Worm (Caenorhabditis elegans): ENCODE measurements around the gene C23G10.1.
A peak's percentile ranks its signal among the peaks of the same experiment; 100 is the strongest.

Gene C23G10.1

DNA sequence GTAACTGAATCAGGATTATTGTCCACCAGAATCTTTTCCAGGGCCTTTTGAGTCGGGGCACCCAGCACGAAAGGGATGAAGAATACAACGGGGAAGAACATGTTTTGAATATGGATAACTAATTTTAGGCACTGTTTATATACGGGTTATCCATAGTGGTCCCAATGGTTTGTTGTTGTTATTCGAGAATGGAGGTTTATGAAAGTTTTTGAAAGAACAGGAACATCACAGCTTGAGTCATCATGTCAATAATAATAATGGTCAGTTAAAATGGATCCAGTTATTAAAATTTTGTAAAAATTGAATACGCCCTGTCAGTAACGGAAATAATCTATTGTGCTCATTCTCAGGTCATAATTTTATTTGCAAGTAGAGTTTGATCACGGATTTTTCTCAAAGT lies 26.0 kb upstream of the C23G10.1 start, which contains the start of gene nas-28:
nas-28 (minus strand) TSS at position 101 of the 400 bp plus-strand sequence.
- no peak for TF ChIP-seq duxl-1 (tag; optimal IDR thresholded peaks at IDR 0.05; ENCODE audit: poor library complexity)
- no peak for TF ChIP-seq lin-13 (GFP tag; optimal IDR thresholded peaks at IDR 0.05)
- no peak for TF ChIP-seq dve-1 (tag; optimal IDR thresholded peaks at IDR 0.05; ENCODE audit: insufficient read depth)
- TF ChIP-seq rbr-2 (tag; optimal IDR thresholded peaks at IDR 0.05): no peak

DNA sequence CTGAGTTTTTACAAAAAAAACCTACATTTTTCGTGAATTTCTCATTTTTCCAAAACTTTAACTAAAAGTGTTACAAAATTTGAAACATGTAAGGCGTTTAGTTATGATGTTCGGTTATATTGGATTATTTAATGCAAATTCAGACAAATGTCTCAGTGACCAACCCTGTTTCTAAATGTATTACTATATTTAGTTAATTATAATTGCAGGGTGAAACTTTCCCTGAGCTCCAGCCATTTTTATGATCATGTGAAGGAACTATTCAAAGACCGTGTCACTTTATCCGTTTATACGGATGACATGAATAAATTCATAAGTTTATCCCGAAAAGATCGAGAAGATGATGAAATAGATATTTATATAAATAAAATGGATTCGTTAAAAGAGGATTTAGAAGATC lies 18.3 kb upstream of the C23G10.1 start, which contains the start of gene C23G10.5:
C23G10.5 (plus strand) TSS at position 301 of the 400 bp plus-strand sequence.
- no peak for TF ChIP-seq daf-12 (tag; optimal IDR thresholded peaks at IDR 0.05)
- no peak for TF ChIP-seq ztf-11 (tag; optimal IDR thresholded peaks at IDR 0.05)

DNA sequence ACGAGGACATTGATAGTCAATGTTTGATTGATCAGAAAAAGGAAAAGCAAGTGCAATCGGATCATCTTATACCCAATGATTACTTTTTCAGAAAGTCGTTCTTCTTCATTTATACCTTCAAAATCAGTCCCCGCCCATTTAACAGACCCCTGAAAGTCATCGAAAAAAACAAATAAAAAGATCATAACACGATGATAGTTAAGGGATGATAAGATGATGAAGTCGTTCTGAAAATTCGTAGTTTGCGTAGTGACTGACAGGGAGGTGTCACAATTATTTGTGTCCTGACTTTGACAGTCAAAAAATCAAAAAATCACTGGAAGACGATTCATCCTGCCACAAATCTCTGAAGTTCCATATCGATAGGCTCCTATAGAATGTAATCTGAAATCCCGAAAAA lies 14.6 kb upstream of the C23G10.1 start, which contains the start of gene ugt-66:
ugt-66 (minus strand) TSS at position 101 of the 400 bp plus-strand sequence.
- TF ChIP-seq nhr-41 (GFP tag; IDR thresholded peaks at IDR 0.05) (no peak), pha-4 (GFP tag; IDR thresholded peaks at IDR 0.05) (no peak), pha-4 (tag; optimal IDR thresholded peaks at IDR 0.05) (no peak), madf-5 (GFP tag; IDR thresholded peaks at IDR 0.05) (no peak), attf-4 (tag; optimal IDR thresholded peaks at IDR 0.05) (no peak), ceh-20 (GFP tag; IDR thresholded peaks at IDR 0.05) (no peak), unc-130 (GFP tag; optimal IDR thresholded peaks at IDR 0.05) (no peak), F49E8.2 (tag; optimal IDR thresholded peaks at IDR 0.05; ENCODE audit: borderline replicate concordance) (no peak), dmd-8 (GFP tag; IDR thresholded peaks at IDR 0.05) (no peak), duxl-1 (tag; optimal IDR thresholded peaks at IDR 0.05; ENCODE audit: poor library complexity) (no peak), unc-62 (GFP tag; optimal IDR thresholded peaks at IDR 0.05 in 1 of 2) (no peak), unc-62 (tag; optimal IDR thresholded peaks at IDR 0.05) (no peak), lir-3 (tag; optimal IDR thresholded peaks at IDR 0.05) (no peak), T20F7.1 (GFP tag; optimal IDR thresholded peaks at IDR 0.05) (no peak), arid-1 (GFP tag; conservative IDR thresholded peaks at IDR 0.05) (no peak), pqm-1 (tag; optimal IDR thresholded peaks at IDR 0.05) (no peak), daf-16 (GFP tag; optimal IDR thresholded peaks at IDR 0.05) (no peak), daf-16 (tag; optimal IDR thresholded peaks at IDR 0.05) (no peak), hlh-30 (tag; optimal IDR thresholded peaks at IDR 0.05; ENCODE audit: insufficient read depth) (no peak), F10B5.3 (tag; optimal IDR thresholded peaks at IDR 0.05) (no peak), nhr-6 (tag; optimal IDR thresholded peaks at IDR 0.05) (no peak)

DNA sequence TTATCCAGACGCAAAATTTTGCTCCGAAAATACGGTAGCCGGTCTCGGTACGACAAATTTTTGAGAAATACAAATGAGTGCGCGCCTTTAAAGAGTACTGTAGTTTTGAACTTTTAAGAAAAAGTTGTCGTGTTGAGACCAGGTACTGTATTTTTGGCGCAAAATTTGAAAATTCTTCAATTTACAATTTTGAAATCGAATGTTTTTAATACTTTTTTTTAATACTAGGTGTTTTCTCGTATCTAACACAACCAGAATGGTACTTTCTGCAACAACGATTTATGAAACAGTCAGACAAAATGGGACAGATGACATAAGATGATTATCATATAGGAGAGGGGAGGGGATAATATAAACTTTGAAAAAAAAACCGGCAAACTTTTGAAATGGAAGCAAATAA lies 13.4 kb upstream of the C23G10.1 start:
- TF ChIP-seq snpc-4 (tag; optimal IDR thresholded peaks at IDR 0.05): no peak
- no peak for TF ChIP-seq madf-5 (GFP tag; IDR thresholded peaks at IDR 0.05)
- peak; percentile 70 for TF ChIP-seq F49E8.2 (tag; optimal IDR thresholded peaks at IDR 0.05; ENCODE audit: borderline replicate concordance)
- TF ChIP-seq lsy-2 (tag; optimal IDR thresholded peaks at IDR 0.05): no peak
- no peak for TF ChIP-seq F37D6.2 (tag; optimal IDR thresholded peaks at IDR 0.05)
- no peak for TF ChIP-seq skn-1 (tag; optimal IDR thresholded peaks at IDR 0.05)
- no peak for TF ChIP-seq lir-3 (tag; optimal IDR thresholded peaks at IDR 0.05)
- no peak for TF ChIP-seq spr-1 (tag; optimal IDR thresholded peaks at IDR 0.05)
- TF ChIP-seq hif-1 (tag; optimal IDR thresholded peaks at IDR 0.05): no peak
- TF ChIP-seq Y48G9A.11 (GFP tag; IDR thresholded peaks at IDR 0.05): 0 out of 2 replicates have a peak, but pooled peaks have one; percentile 29
- TF ChIP-seq unc-62 (GFP tag; optimal IDR thresholded peaks at IDR 0.05 in 1 of 2): no peak
- TF ChIP-seq unc-62 (tag; optimal IDR thresholded peaks at IDR 0.05): no peak
- TF ChIP-seq mxl-2 (GFP tag; conservative IDR thresholded peaks at IDR 0.05): no peak
- no peak for TF ChIP-seq mdl-1 (tag; optimal IDR thresholded peaks at IDR 0.05)
- TF ChIP-seq lin-38 (GFP tag; IDR thresholded peaks at IDR 0.05): peak; percentile 51
- TF ChIP-seq lin-39 (tag; optimal IDR thresholded peaks at IDR 0.05): no peak
- no peak for TF ChIP-seq zfp-2 (tag; optimal IDR thresholded peaks at IDR 0.05)
- no peak for TF ChIP-seq ceh-82 (tag; optimal IDR thresholded peaks at IDR 0.05)
- no peak for TF ChIP-seq nhr-10 (tag; optimal IDR thresholded peaks at IDR 0.05)
- TF ChIP-seq duxl-1 (tag; optimal IDR thresholded peaks at IDR 0.05; ENCODE audit: poor library complexity): no peak
- no peak for TF ChIP-seq nhr-111 (GFP tag; optimal IDR thresholded peaks at IDR 0.05)
- TF ChIP-seq ceh-20 (GFP tag; IDR thresholded peaks at IDR 0.05): no peak
- no peak for TF ChIP-seq hmg-1.1 (GFP tag; IDR thresholded peaks at IDR 0.05)
- no peak for TF ChIP-seq T20F7.1 (GFP tag; optimal IDR thresholded peaks at IDR 0.05)

Data from whole organism, L4 larva.